Worm (Caenorhabditis elegans): Measurements from ENCODE around the gene tbx-9.

DNA sequence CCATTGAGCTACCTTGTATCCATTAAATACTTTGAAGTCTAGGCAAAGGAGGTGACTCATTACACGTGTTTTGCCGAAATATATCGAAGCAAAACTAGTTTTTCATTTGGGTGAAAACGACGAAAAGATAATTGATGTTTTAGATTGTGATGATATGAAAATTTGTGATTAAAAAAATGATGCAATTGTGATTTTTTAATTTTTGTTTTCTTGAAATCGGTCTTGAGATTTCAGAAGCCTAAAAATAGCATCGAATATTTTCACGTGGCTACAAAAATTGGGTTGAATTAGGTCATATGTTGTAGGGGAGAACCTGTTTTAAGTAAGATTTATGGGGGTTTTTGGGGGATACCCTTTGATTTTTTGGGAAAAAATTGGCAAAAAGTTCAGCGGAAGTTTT lies 51.1 kb downstream of the tbx-9 start:
- TF ChIP-seq pqm-1 (tag; optimal IDR thresholded peaks at IDR 0.05) (no peak), tbx-2 (tag; optimal IDR thresholded peaks at IDR 0.05) (no peak), fos-1 (tag; optimal IDR thresholded peaks at IDR 0.05) (no peak), snpc-4 (tag; optimal IDR thresholded peaks at IDR 0.05) (no peak), nfya-1 (tag; optimal IDR thresholded peaks at IDR 0.05; ENCODE audit: insufficient read depth) (no peak), elt-3 (tag; optimal IDR thresholded peaks at IDR 0.05) (no peak), nhr-23 (tag; optimal IDR thresholded peaks at IDR 0.05) (peak; percentile 47), nhr-25 (tag; optimal IDR thresholded peaks at IDR 0.05) (no peak), ztf-4 (tag; optimal IDR thresholded peaks at IDR 0.05) (no peak), nhr-77 (tag; optimal IDR thresholded peaks at IDR 0.05) (no peak), nhr-237 (tag; optimal IDR thresholded peaks at IDR 0.05) (no peak), fkh-10 (GFP tag; optimal IDR thresholded peaks at IDR 0.05) (no peak), elt-1 (tag; optimal IDR thresholded peaks at IDR 0.05) (no peak)
